Fruit fly (Drosophila melanogaster): ENCODE results near the gene CYLD.

The CYLD gene

DNA sequence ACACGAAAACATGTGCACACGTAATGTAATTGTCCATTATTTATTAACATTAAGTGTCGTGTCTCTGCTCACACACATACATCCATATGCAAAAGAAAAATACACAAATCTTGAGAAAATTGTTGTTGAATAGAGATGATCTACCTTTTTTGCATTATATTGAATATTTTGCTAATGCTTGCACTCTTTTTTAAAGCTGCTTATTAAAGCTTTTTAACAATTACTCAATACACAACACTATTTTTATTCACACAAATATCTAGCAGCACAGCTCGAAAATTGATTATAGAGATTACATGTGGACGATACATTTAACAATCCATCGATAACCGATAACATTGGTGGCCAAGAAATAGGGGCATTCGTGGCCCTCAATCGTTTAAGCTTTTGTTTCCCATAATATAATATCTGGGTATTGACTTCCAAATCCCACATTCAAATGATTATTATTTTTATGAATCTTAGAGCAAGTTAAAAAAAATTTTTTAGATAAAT is 7.5 kb downstream of the CYLD start, which contains the start of gene Ufd4 (continued):
- TF ChIP-seq E2f1 (GFP tag; IDR thresholded peaks at IDR 0.05), result peak; percentile 64; the same call in 1 of the 2 replicates
- TF ChIP-seq Eip74EF (GFP tag; optimal IDR thresholded peaks at IDR 0.05), result no peak
- TF ChIP-seq Sox100B (GFP tag; optimal IDR thresholded peaks at IDR 0.05), result no peak
- peak; percentile 73 for TF ChIP-seq CG13424 (tag; optimal IDR thresholded peaks at IDR 0.05)
- TF ChIP-seq CG1529 (GFP tag; optimal IDR thresholded peaks at IDR 0.05), result no peak
- peak; percentile 95 for TF ChIP-seq CG30020 (tag; optimal IDR thresholded peaks at IDR 0.05)
- no peak for TF ChIP-seq CG6813 (GFP tag; optimal IDR thresholded peaks at IDR 0.05)
- peak; percentile 84 for TF ChIP-seq cg (GFP tag; optimal IDR thresholded peaks at IDR 0.05)
- no peak for TF ChIP-seq knrl (GFP tag; IDR thresholded peaks at IDR 0.05; ENCODE audit: partially characterized antibody)
- TF ChIP-seq Ets97D (GFP tag; optimal IDR thresholded peaks at IDR 0.05), result peak; percentile 50
- TF ChIP-seq CG9437 (GFP tag; optimal IDR thresholded peaks at IDR 0.05), result no peak
- peak; percentile 29 for TF ChIP-seq Six4 (GFP tag; optimal IDR thresholded peaks at IDR 0.05)
- TF ChIP-seq grau (tag; optimal IDR thresholded peaks at IDR 0.05), result no peak
- TF ChIP-seq GATAe (GFP tag; conservative IDR thresholded peaks at IDR 0.05), result no peak
- TF ChIP-seq gsb-n (tag; optimal IDR thresholded peaks at IDR 0.05), result no peak
- peak; percentile 60 for TF ChIP-seq fd3F (GFP tag; optimal IDR thresholded peaks at IDR 0.05)
- no peak for TF ChIP-seq salm (tag; optimal IDR thresholded peaks at IDR 0.05)
- TF ChIP-seq pb (GFP tag; optimal IDR thresholded peaks at IDR 0.05), result no peak
- TF ChIP-seq ind (GFP tag; optimal IDR thresholded peaks at IDR 0.05), result peak; percentile 63
- no peak for TF ChIP-seq sd (tag; optimal IDR thresholded peaks at IDR 0.05)
- no peak for TF ChIP-seq psq (GFP tag; optimal IDR thresholded peaks at IDR 0.05)
- TF ChIP-seq Drgx (GFP tag; IDR thresholded peaks at IDR 0.05), result no peak
- TF ChIP-seq ac (GFP tag; optimal IDR thresholded peaks at IDR 0.05), result no peak
- peak; percentile 83 for TF ChIP-seq CG17829 (tag; optimal IDR thresholded peaks at IDR 0.05)
- no peak for TF ChIP-seq esg (GFP tag; conservative IDR thresholded peaks at IDR 0.05)
- TF ChIP-seq cas (GFP tag; IDR thresholded peaks at IDR 0.05), result no peak
- TF ChIP-seq NK7.1 (GFP tag; optimal IDR thresholded peaks at IDR 0.05), result peak; percentile 16
- TF ChIP-seq CG3726 (GFP tag; IDR thresholded peaks at IDR 0.05), result no peak
- peak; percentile 68 for TF ChIP-seq Camta (GFP tag; optimal IDR thresholded peaks at IDR 0.05)
- no peak for TF ChIP-seq da (GFP tag; optimal IDR thresholded peaks at IDR 0.05)
- TF ChIP-seq Hr51 (GFP tag; optimal IDR thresholded peaks at IDR 0.05), result peak in 1 of 2 experiments; percentile 56
- no peak for TF ChIP-seq cwo (GFP tag; optimal IDR thresholded peaks at IDR 0.05)
- no peak for TF ChIP-seq ash1 (GFP tag; optimal IDR thresholded peaks at IDR 0.05)
- TF ChIP-seq tup (GFP tag; optimal IDR thresholded peaks at IDR 0.05), result no peak
- TF ChIP-seq CG17385 (GFP tag; optimal IDR thresholded peaks at IDR 0.05), result no peak
- TF ChIP-seq ken (GFP tag; IDR thresholded peaks at IDR 0.05), result no peak; the same call in 2 of the 3 replicates
- TF ChIP-seq Dfd (GFP tag; optimal IDR thresholded peaks at IDR 0.05), result no peak
- TF ChIP-seq CG2889 (GFP tag; IDR thresholded peaks at IDR 0.05), result no peak
- TF ChIP-seq CG9609 (GFP tag; optimal IDR thresholded peaks at IDR 0.05), result peak; percentile 16
- TF ChIP-seq CG8944 (GFP tag; optimal IDR thresholded peaks at IDR 0.05), result peak; percentile 3
- TF ChIP-seq CG32767 (GFP tag; IDR thresholded peaks at IDR 0.05), result peak; percentile 50; the same call in 1 of the 2 replicates
- peak in 1 of 3 experiments; percentile 69 for TF ChIP-seq Stat92E (GFP tag; optimal IDR thresholded peaks at IDR 0.05)
- no peak for TF ChIP-seq CG9727 (GFP tag; optimal IDR thresholded peaks at IDR 0.05)
- no peak for TF ChIP-seq ftz-f1 (GFP tag; optimal IDR thresholded peaks at IDR 0.05)
- peak; percentile 49 for TF ChIP-seq CG8388 (GFP tag; optimal IDR thresholded peaks at IDR 0.05)
- TF ChIP-seq CG14667 (GFP tag; IDR thresholded peaks at IDR 0.05), result no peak
- TF ChIP-seq crol (GFP tag; IDR thresholded peaks at IDR 0.05), result no peak
- no peak for TF ChIP-seq CG8765 (GFP tag; IDR thresholded peaks at IDR 0.05)
- TF ChIP-seq cato (GFP tag; optimal IDR thresholded peaks at IDR 0.05; ENCODE audit: borderline replicate concordance), result no peak
- no peak for TF ChIP-seq ewg (GFP tag; optimal IDR thresholded peaks at IDR 0.05)
